Fruit fly (Drosophila melanogaster): ENCODE results near the gene alpha-Est7.

alpha-Est7 gene

dm6 chr3R:7522266-7522955 lies 1.1 kb downstream of the alpha-Est7 start:
- TF ChIP-seq pan (optimal IDR thresholded peaks at IDR 0.05) (no peak), usp (GFP tag; optimal IDR thresholded peaks at IDR 0.05) (no peak), EcR (GFP tag; optimal IDR thresholded peaks at IDR 0.05) (no peak), psq (optimal IDR thresholded peaks at IDR 0.05) (no peak), Dll (optimal IDR thresholded peaks at IDR 0.05) (no peak), CG8478 (optimal IDR thresholded peaks at IDR 0.05) (no peak)

dm6 chr3R:7519356-7519755 lies 4.2 kb downstream of the alpha-Est7 start, which contains the start of gene Ubc84D:
Gene Ubc84D (minus strand): TSS chr3R:7519456.
- no peak for TF ChIP-seq Dll (optimal IDR thresholded peaks at IDR 0.05)
- no peak for TF ChIP-seq CG8478 (optimal IDR thresholded peaks at IDR 0.05)
- no peak for TF ChIP-seq usp (GFP tag; optimal IDR thresholded peaks at IDR 0.05)
- no peak for TF ChIP-seq EcR (GFP tag; optimal IDR thresholded peaks at IDR 0.05)
- no peak for TF ChIP-seq pan (optimal IDR thresholded peaks at IDR 0.05)
- no peak for TF ChIP-seq psq (optimal IDR thresholded peaks at IDR 0.05)

dm6 chr3R:7515599-7516069 lies 7.9 kb downstream of the alpha-Est7 start, which contains the start of gene alpha-Est8:
Gene alpha-Est8 (minus strand): TSS chr3R:7515670.
- TF ChIP-seq pan (optimal IDR thresholded peaks at IDR 0.05): no peak
- no peak for TF ChIP-seq psq (optimal IDR thresholded peaks at IDR 0.05)
- TF ChIP-seq Dll (optimal IDR thresholded peaks at IDR 0.05): no peak
- no peak for TF ChIP-seq CG8478 (optimal IDR thresholded peaks at IDR 0.05)
- TF ChIP-seq usp (GFP tag; optimal IDR thresholded peaks at IDR 0.05): no peak
- no peak for TF ChIP-seq EcR (GFP tag; optimal IDR thresholded peaks at IDR 0.05)

- TF ChIP-seq CG8478 (optimal IDR thresholded peaks at IDR 0.05) (no peak), pan (optimal IDR thresholded peaks at IDR 0.05) (no peak), Dll (optimal IDR thresholded peaks at IDR 0.05) (no peak), psq (optimal IDR thresholded peaks at IDR 0.05) (no peak), usp (GFP tag; optimal IDR thresholded peaks at IDR 0.05) (no peak), EcR (GFP tag; optimal IDR thresholded peaks at IDR 0.05) (no peak)
Observed at dm6 chr3R:7514232-7514863, 9.2 kb downstream of the alpha-Est7 start.

dm6 chr3R:7508198-7508837 lies 15.2 kb downstream of the alpha-Est7 start:
- TF ChIP-seq CG8478 (optimal IDR thresholded peaks at IDR 0.05) (no peak), usp (GFP tag; optimal IDR thresholded peaks at IDR 0.05) (no peak), pan (optimal IDR thresholded peaks at IDR 0.05) (no peak), EcR (GFP tag; optimal IDR thresholded peaks at IDR 0.05) (no peak), psq (optimal IDR thresholded peaks at IDR 0.05) (no peak), Dll (optimal IDR thresholded peaks at IDR 0.05) (no peak)

dm6 chr3R:7506314-7506988 lies 17.1 kb downstream of the alpha-Est7 start:
- TF ChIP-seq pan (optimal IDR thresholded peaks at IDR 0.05) (no peak), EcR (GFP tag; optimal IDR thresholded peaks at IDR 0.05) (no peak), Dll (optimal IDR thresholded peaks at IDR 0.05) (no peak), CG8478 (optimal IDR thresholded peaks at IDR 0.05) (no peak), usp (GFP tag; optimal IDR thresholded peaks at IDR 0.05) (no peak), psq (optimal IDR thresholded peaks at IDR 0.05) (no peak)

- TF ChIP-seq CG8478 (optimal IDR thresholded peaks at IDR 0.05): no peak
- TF ChIP-seq pan (optimal IDR thresholded peaks at IDR 0.05): no peak
- no peak for TF ChIP-seq EcR (GFP tag; optimal IDR thresholded peaks at IDR 0.05)
- TF ChIP-seq usp (GFP tag; optimal IDR thresholded peaks at IDR 0.05): no peak
- TF ChIP-seq psq (optimal IDR thresholded peaks at IDR 0.05): no peak
- TF ChIP-seq Dll (optimal IDR thresholded peaks at IDR 0.05): no peak
Observed at dm6 chr3R:7504989-7505761, 18.4 kb downstream of the alpha-Est7 start, which contains the start of gene alpha-Est9. Gene alpha-Est9 (minus strand): TSS chr3R:7505098.

dm6 chr3R:7503216-7503615 lies 20.3 kb downstream of the alpha-Est7 start:
- no peak for TF ChIP-seq CG8478 (optimal IDR thresholded peaks at IDR 0.05)

- TF ChIP-seq usp (GFP tag; optimal IDR thresholded peaks at IDR 0.05) (no peak), CG8478 (optimal IDR thresholded peaks at IDR 0.05) (no peak), Dll (optimal IDR thresholded peaks at IDR 0.05) (no peak), pan (optimal IDR thresholded peaks at IDR 0.05) (no peak), psq (optimal IDR thresholded peaks at IDR 0.05) (no peak), EcR (GFP tag; optimal IDR thresholded peaks at IDR 0.05) (no peak)
Observed at dm6 chr3R:7502276-7502675, 21.3 kb downstream of the alpha-Est7 start, which contains the start of gene Mics1. Gene Mics1 (minus strand): TSS chr3R:7502376.

- TF ChIP-seq usp (GFP tag; optimal IDR thresholded peaks at IDR 0.05): no peak
- no peak for TF ChIP-seq EcR (GFP tag; optimal IDR thresholded peaks at IDR 0.05)
- TF ChIP-seq psq (optimal IDR thresholded peaks at IDR 0.05): no peak
- no peak for TF ChIP-seq Dll (optimal IDR thresholded peaks at IDR 0.05)
- no peak for TF ChIP-seq CG8478 (optimal IDR thresholded peaks at IDR 0.05)
- TF ChIP-seq pan (optimal IDR thresholded peaks at IDR 0.05): no peak
Observed at dm6 chr3R:7500513-7500912, 23.0 kb downstream of the alpha-Est7 start.

dm6 chr3R:7499488-7499887 lies 24.1 kb downstream of the alpha-Est7 start:
- TF ChIP-seq CG8478 (optimal IDR thresholded peaks at IDR 0.05): no peak
- no peak for TF ChIP-seq psq (optimal IDR thresholded peaks at IDR 0.05)
- TF ChIP-seq EcR (GFP tag; optimal IDR thresholded peaks at IDR 0.05): no peak
- TF ChIP-seq Dll (optimal IDR thresholded peaks at IDR 0.05): no peak
- TF ChIP-seq usp (GFP tag; optimal IDR thresholded peaks at IDR 0.05): no peak
- TF ChIP-seq pan (optimal IDR thresholded peaks at IDR 0.05): no peak
